Worm (Caenorhabditis elegans): ENCODE results near the gene D1086.3.

DNA sequence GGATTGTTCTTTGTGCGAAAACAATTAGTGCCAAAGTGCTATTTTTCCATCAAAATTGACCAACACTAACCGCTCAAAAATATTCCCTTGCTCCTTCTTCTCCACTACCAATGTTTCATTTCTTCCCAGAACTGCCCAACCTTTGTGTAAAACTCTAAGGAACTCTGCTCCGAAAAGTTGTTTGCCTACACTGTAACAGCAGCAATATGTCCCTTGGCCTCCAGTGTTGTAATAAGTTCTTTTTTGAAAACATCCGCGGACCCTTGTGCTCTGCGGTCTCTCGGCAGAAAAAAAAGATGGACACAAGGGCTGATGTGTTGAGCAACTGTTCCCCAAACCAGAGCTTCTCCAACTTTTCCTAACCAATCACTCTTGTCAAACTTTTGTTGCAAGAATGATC is 8.3 kb downstream of the D1086.3 start, which contains the start of gene D1086.12:
- TF ChIP-seq flt-1 (GFP tag; IDR thresholded peaks at IDR 0.05) (no peak), ztf-29 (GFP tag; IDR thresholded peaks at IDR 0.05) (no peak), ztf-23 (GFP tag; IDR thresholded peaks at IDR 0.05) (no peak), klf-2 (GFP tag; conservative IDR thresholded peaks at IDR 0.05) (no peak)
